Worm (Caenorhabditis elegans): ENCODE results near the gene sqt-3.

sqt-3 gene

ce11 chrV:12395699-12396098, 43.2 kb downstream of the sqt-3 start, which contains the start of gene twk-14:
TSS of gene twk-14 (minus strand) at chrV:12395706.
- TF ChIP-seq pax-3 (tag; optimal IDR thresholded peaks at IDR 0.05) (peak; percentile 48), egl-13 (tag; optimal IDR thresholded peaks at IDR 0.05) (peak; percentile 9), dsc-1 (tag; optimal IDR thresholded peaks at IDR 0.05) (peak; percentile 90), aly-2 (tag; optimal IDR thresholded peaks at IDR 0.05) (no peak)

- TF ChIP-seq unc-130 (tag; optimal IDR thresholded peaks at IDR 0.05) (no peak), ces-1 (GFP tag; optimal IDR thresholded peaks at IDR 0.05) (no peak), sptf-1 (tag; optimal IDR thresholded peaks at IDR 0.05) (no peak), Y116A8C.19 (tag; optimal IDR thresholded peaks at IDR 0.05; ENCODE audit: borderline replicate concordance) (no peak), mdl-1 (tag; optimal IDR thresholded peaks at IDR 0.05) (no peak), blmp-1 (tag; optimal IDR thresholded peaks at IDR 0.05) (no peak), alr-1 (tag; optimal IDR thresholded peaks at IDR 0.05; ENCODE audit: borderline replicate concordance) (no peak), sox-4 (tag; optimal IDR thresholded peaks at IDR 0.05) (no peak), lin-13 (GFP tag; optimal IDR thresholded peaks at IDR 0.05) (no peak), ceh-63 (GFP tag; optimal IDR thresholded peaks at IDR 0.05) (no peak), irx-1 (tag; optimal IDR thresholded peaks at IDR 0.05) (no peak), nhr-90 (tag; optimal IDR thresholded peaks at IDR 0.05; ENCODE audit: poor library complexity) (no peak), sup-37 (GFP tag; optimal IDR thresholded peaks at IDR 0.05) (no peak), C34B4.2 (tag; optimal IDR thresholded peaks at IDR 0.05) (no peak), lin-39 (tag; optimal IDR thresholded peaks at IDR 0.05) (no peak), ceh-88 (GFP tag; IDR thresholded peaks at IDR 0.05) (no peak), lsy-2 (tag; optimal IDR thresholded peaks at IDR 0.05) (no peak), elt-3 (tag; optimal IDR thresholded peaks at IDR 0.05) (no peak)
Measured at ce11 chrV:12397545-12397944, 45.0 kb downstream of the sqt-3 start, which contains the start of gene K01D12.5. TSS of gene K01D12.5 (plus strand) at chrV:12397845.

ce11 chrV:12400677-12401236, 48.2 kb downstream of the sqt-3 start, which contains the start of the genes K01D12.20 and miga-1:
TSS of gene K01D12.20 (minus strand) at chrV:12400814.
TSS of gene miga-1 (minus strand) at chrV:12400859.
- TF ChIP-seq dsc-1 (tag; optimal IDR thresholded peaks at IDR 0.05) (peak; percentile 42), Y116A8C.19 (tag; optimal IDR thresholded peaks at IDR 0.05; ENCODE audit: borderline replicate concordance) (no peak), unc-62 (GFP tag; optimal IDR thresholded peaks at IDR 0.05) (no peak), blmp-1 (tag; optimal IDR thresholded peaks at IDR 0.05) (peak; percentile 25), dpl-1 (GFP tag; optimal IDR thresholded peaks at IDR 0.05) (peak; percentile 37 to 55 (median 46)), jun-1 (tag; optimal IDR thresholded peaks at IDR 0.05) (no peak), nhr-84 (tag; optimal IDR thresholded peaks at IDR 0.05) (no peak), ceh-82 (tag; optimal IDR thresholded peaks at IDR 0.05) (peak in 2 of 3 experiments; percentile 8 to 11), ztf-11 (tag; optimal IDR thresholded peaks at IDR 0.05) (no peak), efl-1 (optimal IDR thresholded peaks at IDR 0.05) (peak; percentile 31 to 60), efl-1 (GFP tag; optimal IDR thresholded peaks at IDR 0.05 in 1 of 2) (peak; percentile 50 to 93), lir-3 (tag; optimal IDR thresholded peaks at IDR 0.05; ENCODE audit: poor library complexity) (no peak), ceh-88 (GFP tag; IDR thresholded peaks at IDR 0.05) (no peak), nhr-90 (tag; optimal IDR thresholded peaks at IDR 0.05; ENCODE audit: poor library complexity) (peak; percentile 49), isw-1 (GFP tag; IDR thresholded peaks at IDR 0.05) (no peak), elt-2 (tag; optimal IDR thresholded peaks at IDR 0.05) (peak; percentile 34), nhr-19 (GFP tag; conservative IDR thresholded peaks at IDR 0.05) (peak; percentile 22; the same call in 1 of the 2 replicates), mef-2 (tag; optimal IDR thresholded peaks at IDR 0.05) (no peak), hpl-2 (GFP tag; optimal IDR thresholded peaks at IDR 0.05) (no peak), nhr-11 (tag; optimal IDR thresholded peaks at IDR 0.05) (no peak), sptf-1 (tag; optimal IDR thresholded peaks at IDR 0.05) (no peak), lin-14 (GFP tag; optimal IDR thresholded peaks at IDR 0.05) (no peak), elt-3 (tag; optimal IDR thresholded peaks at IDR 0.05) (no peak), nhr-20 (tag; optimal IDR thresholded peaks at IDR 0.05) (peak; percentile 46), efl-3 (GFP tag; optimal IDR thresholded peaks at IDR 0.05) (no peak), lin-39 (tag; optimal IDR thresholded peaks at IDR 0.05) (no peak), hlh-17 (GFP tag; optimal IDR thresholded peaks at IDR 0.05; ENCODE audit: borderline replicate concordance) (no peak), pax-3 (tag; optimal IDR thresholded peaks at IDR 0.05) (no peak), rnt-1 (tag; optimal IDR thresholded peaks at IDR 0.05) (no peak), egl-13 (tag; optimal IDR thresholded peaks at IDR 0.05) (no peak), lsy-2 (tag; optimal IDR thresholded peaks at IDR 0.05) (peak; percentile 55 to 62), C16A3.4 (tag; optimal IDR thresholded peaks at IDR 0.05) (peak; percentile 56), lin-35 (GFP tag; optimal IDR thresholded peaks at IDR 0.05) (peak; percentile 26 to 63), unc-86 (tag; optimal IDR thresholded peaks at IDR 0.05) (no peak), lin-13 (GFP tag; optimal IDR thresholded peaks at IDR 0.05) (no peak), egl-27 (tag; optimal IDR thresholded peaks at IDR 0.05) (no peak)

Data from whole organism, L1 larva.